Worm (Caenorhabditis elegans) whole organism, mixed stage, embryonic: Measurements from ENCODE around the gene utp-20.

ENCODE experiments used
- ceh-43 ChIP-seq: fragments of 200-800 bp; sonication (Bioruptor generic); optimal IDR thresholded peaks from 2 replicates; lab custom pipeline; 2018; ENCODE audit warnings: mild to moderate bottlenecking, missing genetic modification characterization, moderate library complexity, missing compliant biosample characterization
- elt-1 ChIP-seq: sonication (generic microtip); optimal IDR thresholded peaks from 2 replicates; lab custom pipeline; 2017; ENCODE audit warnings: missing genetic modification characterization, mild to moderate bottlenecking, missing compliant biosample characterization, antibody characterized with exemption, moderate library complexity, borderline replicate concordance; ENCODE audit not compliant: insufficient read depth
- elt-3 ChIP-seq: fragments of 150-350 bp; optimal IDR thresholded peaks from 2 replicates; lab custom pipeline; 2014; ENCODE audit warnings: missing biosample characterization, missing genetic modification characterization
- lin-13 ChIP-seq: fragments of 150-350 bp; optimal IDR thresholded peaks from 2 replicates; lab custom pipeline; 2014; ENCODE audit warnings: missing biosample characterization, missing genetic modification characterization
- mep-1 ChIP-seq: fragments of 150-350 bp; optimal IDR thresholded peaks from 2 replicates; lab custom pipeline; 2017; ENCODE audit warnings: missing biosample characterization, missing genetic modification reagents, missing genetic modification characterization, inconsistent platforms
- nhr-12 ChIP-seq: fragments of 150-350 bp; optimal IDR thresholded peaks from 2 replicates; lab custom pipeline; 2014; ENCODE audit warnings: missing biosample characterization, missing genetic modification characterization
- nhr-237 ChIP-seq: fragments of 150-350 bp; optimal IDR thresholded peaks from 2 replicates; lab custom pipeline; 2014; ENCODE audit warnings: missing biosample characterization, missing genetic modification characterization
- pha-4 ChIP-seq: fragments of 150-350 bp; optimal IDR thresholded peaks from 2 replicates; lab custom pipeline; 2018; ENCODE audit warnings: missing biosample characterization, missing genetic modification reagents, missing genetic modification characterization
- sem-2 ChIP-seq: fragments of 200-800 bp; sonication (Bioruptor generic); optimal IDR thresholded peaks from 2 replicates; lab custom pipeline; 2018; ENCODE audit warnings: mild to moderate bottlenecking, missing genetic modification characterization, missing compliant biosample characterization
- snpc-4 ChIP-seq: fragments of 150-350 bp; optimal IDR thresholded peaks from 2 replicates; lab custom pipeline; 2014; ENCODE audit warnings: missing biosample characterization, missing genetic modification characterization
- sptf-1 ChIP-seq: sonication (generic microtip); optimal IDR thresholded peaks from 2 replicates; lab custom pipeline; 2017; ENCODE audit warnings: mild to moderate bottlenecking, missing genetic modification characterization, moderate library complexity, missing compliant biosample characterization
- unc-62 ChIP-seq: fragments of 150-350 bp; optimal IDR thresholded peaks from 2 replicates; lab custom pipeline; 2014; ENCODE audit warnings: missing biosample characterization, missing genetic modification reagents, missing genetic modification characterization
- ztf-11 ChIP-seq: fragments of 150-350 bp; optimal IDR thresholded peaks from 2 replicates; lab custom pipeline; 2014; ENCODE audit warnings: missing biosample characterization, missing genetic modification characterization

DNA sequence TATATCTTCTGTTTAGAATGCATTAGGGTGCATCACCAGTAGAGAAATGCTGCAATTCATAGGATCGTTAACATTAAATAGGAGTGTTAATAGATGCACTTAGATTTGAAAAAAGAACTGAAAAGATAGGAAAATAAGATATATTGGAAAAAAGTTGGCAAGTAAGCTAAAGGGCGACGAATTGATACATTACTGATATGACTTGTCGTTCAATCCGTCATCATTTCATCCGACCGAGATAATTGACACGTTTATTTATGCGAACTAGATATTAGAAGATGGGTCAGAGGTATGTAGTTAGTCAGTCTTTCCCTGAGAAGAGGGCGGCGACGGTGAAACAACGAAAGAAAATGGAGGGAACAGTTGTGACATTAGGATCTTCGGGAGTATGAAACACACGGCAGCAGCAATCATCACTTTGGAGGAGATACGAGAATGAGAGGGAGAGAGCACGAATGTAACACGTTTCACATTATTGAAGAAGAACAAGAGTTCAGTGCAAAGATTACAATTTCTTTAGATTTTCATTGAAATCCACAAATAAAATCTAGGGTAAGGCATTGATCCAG lies 8.8 kb downstream of the utp-20 start, which contains the start of gene lron-15:
- TF ChIP-seq pha-4 (tag; lab: Kevin White, UChicago) (no peak), mep-1 (no peak), unc-62 (peak; percentile 85), elt-1 (tag; lab: Kevin White, UChicago) (no peak), sptf-1 (tag; lab: Kevin White, UChicago) (no peak), ceh-43 (GFP tag; lab: Kevin White, UChicago) (no peak), nhr-12 (tag; lab: Kevin White, UChicago) (no peak), snpc-4 (no peak), sem-2 (GFP tag; lab: Kevin White, UChicago) (no peak), nhr-237 (tag; lab: Kevin White, UChicago) (no peak), elt-3 (tag; lab: Kevin White, UChicago) (no peak), ztf-11 (tag; lab: Kevin White, UChicago) (no peak), lin-13 (tag; lab: Kevin White, UChicago) (no peak)
